Fruit fly (Drosophila melanogaster): ENCODE data around the gene Ktch.

Ktch gene

dm6 chr3R:31130566-31130965 lies at the start of gene Ktch:
Gene Ktch (minus strand): TSS chr3R:31130666.
- TF ChIP-seq CG8478 (optimal IDR thresholded peaks at IDR 0.05) (no peak), EcR (GFP tag; optimal IDR thresholded peaks at IDR 0.05) (no peak), usp (GFP tag; optimal IDR thresholded peaks at IDR 0.05) (no peak), Dll (optimal IDR thresholded peaks at IDR 0.05) (no peak), pan (optimal IDR thresholded peaks at IDR 0.05) (no peak), psq (optimal IDR thresholded peaks at IDR 0.05) (no peak)

- no peak for TF ChIP-seq CG8478 (optimal IDR thresholded peaks at IDR 0.05)
- no peak for TF ChIP-seq EcR (GFP tag; optimal IDR thresholded peaks at IDR 0.05)
- no peak for TF ChIP-seq psq (optimal IDR thresholded peaks at IDR 0.05)
- no peak for TF ChIP-seq Dll (optimal IDR thresholded peaks at IDR 0.05)
- TF ChIP-seq usp (GFP tag; optimal IDR thresholded peaks at IDR 0.05) = no peak
- TF ChIP-seq pan (optimal IDR thresholded peaks at IDR 0.05) = no peak
Observed at dm6 chr3R:31168968-31169367, 38.5 kb upstream of the Ktch start, which contains the start of gene stops. Gene stops (minus strand): TSS chr3R:31169106.

dm6 chr3R:31168429-31168828 lies 38.0 kb upstream of the Ktch start:
- no peak for TF ChIP-seq Dll (optimal IDR thresholded peaks at IDR 0.05)
- TF ChIP-seq pan (optimal IDR thresholded peaks at IDR 0.05) = no peak
- no peak for TF ChIP-seq psq (optimal IDR thresholded peaks at IDR 0.05)
- TF ChIP-seq CG8478 (optimal IDR thresholded peaks at IDR 0.05) = no peak
- TF ChIP-seq EcR (GFP tag; optimal IDR thresholded peaks at IDR 0.05) = no peak
- TF ChIP-seq usp (GFP tag; optimal IDR thresholded peaks at IDR 0.05) = no peak

- TF ChIP-seq Dll (optimal IDR thresholded peaks at IDR 0.05) (no peak), EcR (GFP tag; optimal IDR thresholded peaks at IDR 0.05) (no peak), psq (optimal IDR thresholded peaks at IDR 0.05) (no peak), usp (GFP tag; optimal IDR thresholded peaks at IDR 0.05) (no peak), pan (optimal IDR thresholded peaks at IDR 0.05) (no peak), CG8478 (optimal IDR thresholded peaks at IDR 0.05) (no peak)
Observed at dm6 chr3R:31146920-31147319, 16.5 kb upstream of the Ktch start.

- TF ChIP-seq EcR (GFP tag; optimal IDR thresholded peaks at IDR 0.05) (no peak), Dll (optimal IDR thresholded peaks at IDR 0.05) (no peak), CG8478 (optimal IDR thresholded peaks at IDR 0.05) (no peak), pan (optimal IDR thresholded peaks at IDR 0.05) (no peak)
Observed at dm6 chr3R:31141691-31142090, 11.2 kb upstream of the Ktch start.

- no peak for TF ChIP-seq psq (optimal IDR thresholded peaks at IDR 0.05)
- no peak for TF ChIP-seq usp (GFP tag; optimal IDR thresholded peaks at IDR 0.05)
- TF ChIP-seq CG8478 (optimal IDR thresholded peaks at IDR 0.05) = no peak
- TF ChIP-seq pan (optimal IDR thresholded peaks at IDR 0.05) = no peak
- no peak for TF ChIP-seq EcR (GFP tag; optimal IDR thresholded peaks at IDR 0.05)
- no peak for TF ChIP-seq Dll (optimal IDR thresholded peaks at IDR 0.05)
Observed at dm6 chr3R:31134056-31134455, 3.6 kb upstream of the Ktch start, which contains the start of gene Gycbeta100B. Gene Gycbeta100B (plus strand): TSS chr3R:31134392.

- no peak for TF ChIP-seq pan (optimal IDR thresholded peaks at IDR 0.05)
- TF ChIP-seq EcR (GFP tag; optimal IDR thresholded peaks at IDR 0.05) = no peak
Observed at dm6 chr3R:31127357-31127775, 3.1 kb downstream of the Ktch start.

dm6 chr3R:31125746-31126199 lies 4.7 kb downstream of the Ktch start, which contains the start of gene CG15554:
Gene CG15554 (plus strand): TSS chr3R:31126149.
- TF ChIP-seq CG8478 (optimal IDR thresholded peaks at IDR 0.05) (no peak), pan (optimal IDR thresholded peaks at IDR 0.05) (no peak), Dll (optimal IDR thresholded peaks at IDR 0.05) (no peak), psq (optimal IDR thresholded peaks at IDR 0.05) (no peak), EcR (GFP tag; optimal IDR thresholded peaks at IDR 0.05) (no peak), usp (GFP tag; optimal IDR thresholded peaks at IDR 0.05) (no peak)

dm6 chr3R:31123315-31123714 lies 7.2 kb downstream of the Ktch start, which contains the start of gene Prosalpha3T:
Gene Prosalpha3T (minus strand): TSS chr3R:31123415.
- TF ChIP-seq EcR (GFP tag; optimal IDR thresholded peaks at IDR 0.05) = no peak
- TF ChIP-seq pan (optimal IDR thresholded peaks at IDR 0.05) = no peak
- no peak for TF ChIP-seq psq (optimal IDR thresholded peaks at IDR 0.05)
- no peak for TF ChIP-seq CG8478 (optimal IDR thresholded peaks at IDR 0.05)
- TF ChIP-seq usp (GFP tag; optimal IDR thresholded peaks at IDR 0.05) = no peak
- TF ChIP-seq Dll (optimal IDR thresholded peaks at IDR 0.05) = no peak

dm6 chr3R:31119854-31120423 lies 10.5 kb downstream of the Ktch start:
- no peak for TF ChIP-seq EcR (GFP tag; optimal IDR thresholded peaks at IDR 0.05)
- TF ChIP-seq psq (optimal IDR thresholded peaks at IDR 0.05) = no peak
- no peak for TF ChIP-seq CG8478 (optimal IDR thresholded peaks at IDR 0.05)

dm6 chr3R:31109126-31109525 lies 21.3 kb downstream of the Ktch start, which contains the start of gene Mayo:
Gene Mayo (minus strand): TSS chr3R:31109191.
- TF ChIP-seq Dll (optimal IDR thresholded peaks at IDR 0.05) (no peak), EcR (GFP tag; optimal IDR thresholded peaks at IDR 0.05) (no peak), CG8478 (optimal IDR thresholded peaks at IDR 0.05) (no peak), usp (GFP tag; optimal IDR thresholded peaks at IDR 0.05) (no peak), psq (optimal IDR thresholded peaks at IDR 0.05) (no peak), pan (optimal IDR thresholded peaks at IDR 0.05) (no peak)

- TF ChIP-seq psq (optimal IDR thresholded peaks at IDR 0.05) = no peak
- TF ChIP-seq Dll (optimal IDR thresholded peaks at IDR 0.05) = no peak
Observed at dm6 chr3R:31101069-31101468, 29.4 kb downstream of the Ktch start, which contains the start of gene CG15553. Gene CG15553 (minus strand): TSS chr3R:31101169.

- TF ChIP-seq Dll (optimal IDR thresholded peaks at IDR 0.05) (no peak), psq (optimal IDR thresholded peaks at IDR 0.05) (no peak), CG8478 (optimal IDR thresholded peaks at IDR 0.05) (no peak), pan (optimal IDR thresholded peaks at IDR 0.05) (no peak), usp (GFP tag; optimal IDR thresholded peaks at IDR 0.05) (no peak), EcR (GFP tag; optimal IDR thresholded peaks at IDR 0.05) (no peak)
Observed at dm6 chr3R:31097221-31097620, 33.2 kb downstream of the Ktch start, which contains the start of gene CG11317. Gene CG11317 (minus strand): TSS chr3R:31097321.

Data from whole organism.